Worm (Caenorhabditis elegans) whole organism, L1 larva: ENCODE measurements around the gene lite-1.

Experiments
- alr-1 ChIP-seq: fragments of 200-800 bp; sonication (Bioruptor generic); optimal IDR thresholded peaks from 2 replicates; lab custom pipeline; 2018; ENCODE audit warnings: borderline replicate concordance, mild to moderate bottlenecking, missing genetic modification characterization, missing compliant biosample characterization
- ama-1 ChIP-seq: fragments of 150-350 bp; optimal IDR thresholded peaks from 2 replicates; lab custom pipeline; 2014
- blmp-1 ChIP-seq: fragments of 150-350 bp; optimal IDR thresholded peaks from 2 replicates; lab custom pipeline; 2014; ENCODE audit warnings: missing biosample characterization, missing genetic modification characterization
- ceh-82 ChIP-seq, 3 experiments: fragments of 150-350 bp in 1 of 3; sonication (generic microtip) in 2 of 3; optimal IDR thresholded peaks; 2 replicates each; lab custom pipeline; 2014 to 2017; ENCODE audit warnings: missing biosample characterization in 3 of 3, missing genetic modification characterization in 3 of 3
- egl-27 ChIP-seq, 2 experiments: fragments of 150-350 bp in 1 of 2; sonication (generic microtip); optimal IDR thresholded peaks; 3 replicates each; lab custom pipeline; 2017 to 2018; ENCODE audit warnings: missing biosample characterization in 2 of 2, missing genetic modification characterization in 2 of 2, missing genetic modification reagents in 2 of 2
- ets-5 ChIP-seq: fragments of 200-800 bp; sonication (Bioruptor generic); IDR thresholded peaks from 2 replicates; pipeline ENCODE4 v1.3.6; 2022; ENCODE audit warnings: missing genetic modification characterization, missing compliant biosample characterization
- fkh-10 ChIP-seq: sonication (generic microtip); optimal IDR thresholded peaks from 2 replicates; lab custom pipeline; 2017; ENCODE audit warnings: missing biosample characterization, missing genetic modification reagents, missing genetic modification characterization
- hpl-2 ChIP-seq: fragments of 150-350 bp; optimal IDR thresholded peaks from 2 replicates; lab custom pipeline; 2014; ENCODE audit warnings: missing biosample characterization, missing genetic modification reagents, missing genetic modification characterization
- nhr-11 ChIP-seq: fragments of 150-350 bp; optimal IDR thresholded peaks from 2 replicates; lab custom pipeline; 2014; ENCODE audit warnings: missing biosample characterization, missing genetic modification characterization
- nhr-237 ChIP-seq: fragments of 150-350 bp; optimal IDR thresholded peaks from 2 replicates; lab custom pipeline; 2014; ENCODE audit warnings: missing biosample characterization, missing genetic modification characterization
- rnt-1 ChIP-seq: sonication (generic microtip); optimal IDR thresholded peaks from 2 replicates; lab custom pipeline; 2016; ENCODE audit warnings: mild to moderate bottlenecking, missing genetic modification characterization, moderate library complexity, missing compliant biosample characterization
- skn-1 ChIP-seq: fragments of 150-350 bp; optimal IDR thresholded peaks from 2 replicates; lab custom pipeline; 2014; ENCODE audit warnings: missing biosample characterization, missing genetic modification characterization
- snpc-4 ChIP-seq: fragments of 150-350 bp; optimal IDR thresholded peaks from 2 replicates; lab custom pipeline; 2014; ENCODE audit warnings: missing biosample characterization, missing genetic modification characterization
- ztf-4 ChIP-seq: fragments of 150-350 bp; optimal IDR thresholded peaks from 2 replicates; lab custom pipeline; 2014; ENCODE audit warnings: missing biosample characterization, missing genetic modification characterization

ce11 chrX:6216551-6216950, 14.0 kb downstream of the lite-1 start, which contains the start of gene lrch-1:
- TF ChIP-seq egl-27 (tag; optimal IDR thresholded peaks at IDR 0.05; lab: Kevin White, UChicago) (no peak), skn-1 (tag; lab: Kevin White, UChicago) (no peak), ama-1 (lab: Kevin White, UChicago) (no peak), hpl-2 (GFP tag; lab: Kevin White, UChicago) (no peak), snpc-4 (tag; lab: Kevin White, UChicago) (no peak), fkh-10 (GFP tag; lab: Kevin White, UChicago) (no peak), alr-1 (tag; lab: Kevin White, UChicago) (no peak), rnt-1 (no peak), blmp-1 (tag; lab: Kevin White, UChicago) (no peak), ztf-4 (no peak), nhr-237 (no peak), ceh-82 (tag; optimal IDR thresholded peaks at IDR 0.05; lab: Kevin White, UChicago) (no peak), nhr-11 (tag; lab: Kevin White, UChicago) (no peak), ets-5 (GFP tag; lab: Robert Waterston, UW) (no peak)
